Fruit fly (Drosophila melanogaster) S2 (cell line): Measurements from ENCODE around the gene CG6878.

ENCODE experiments used
- CG8478 ChIP-seq: fragments of >200 bp; optimal IDR thresholded peaks from 2 replicates; lab custom pipeline; 2018
- CTCF ChIP-seq, 2 experiments: fragments of >200 bp; optimal IDR thresholded peaks; 2 replicates each; lab custom pipeline; 2018

CG6878 gene

dm6 chr3L:15142004-15142890, 19.4 kb upstream of the CG6878 start, which contains the start of gene Pdi:
Gene Pdi, minus strand, starts transcription at chr3L:15142840.
- no peak for TF ChIP-seq CG8478
- TF ChIP-seq CTCF (optimal IDR thresholded peaks at IDR 0.05; lab: Kevin White, UChicago) = peak; percentile 87 to 94

DNA sequence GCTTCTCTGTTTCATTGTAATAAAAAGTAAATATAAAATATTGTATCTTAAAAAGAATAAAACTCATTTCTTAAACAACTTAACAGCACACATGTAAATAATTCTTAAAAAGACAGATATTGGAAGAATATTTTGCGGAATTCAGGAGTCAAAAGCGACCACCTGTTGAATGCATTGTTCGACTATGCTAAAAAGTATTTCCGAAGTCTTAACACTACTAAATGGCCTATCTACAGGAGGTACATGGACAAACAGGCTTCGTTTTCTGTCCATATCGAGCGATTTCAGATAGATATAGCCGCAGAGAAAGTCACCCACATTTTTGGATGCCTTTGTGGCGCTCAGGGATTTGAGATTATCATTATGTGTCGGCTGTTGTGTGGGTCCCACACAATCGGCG, 18.5 kb upstream of the CG6878 start:
- TF ChIP-seq CTCF (optimal IDR thresholded peaks at IDR 0.05; lab: Kevin White, UChicago) = no peak
- no peak for TF ChIP-seq CG8478

DNA sequence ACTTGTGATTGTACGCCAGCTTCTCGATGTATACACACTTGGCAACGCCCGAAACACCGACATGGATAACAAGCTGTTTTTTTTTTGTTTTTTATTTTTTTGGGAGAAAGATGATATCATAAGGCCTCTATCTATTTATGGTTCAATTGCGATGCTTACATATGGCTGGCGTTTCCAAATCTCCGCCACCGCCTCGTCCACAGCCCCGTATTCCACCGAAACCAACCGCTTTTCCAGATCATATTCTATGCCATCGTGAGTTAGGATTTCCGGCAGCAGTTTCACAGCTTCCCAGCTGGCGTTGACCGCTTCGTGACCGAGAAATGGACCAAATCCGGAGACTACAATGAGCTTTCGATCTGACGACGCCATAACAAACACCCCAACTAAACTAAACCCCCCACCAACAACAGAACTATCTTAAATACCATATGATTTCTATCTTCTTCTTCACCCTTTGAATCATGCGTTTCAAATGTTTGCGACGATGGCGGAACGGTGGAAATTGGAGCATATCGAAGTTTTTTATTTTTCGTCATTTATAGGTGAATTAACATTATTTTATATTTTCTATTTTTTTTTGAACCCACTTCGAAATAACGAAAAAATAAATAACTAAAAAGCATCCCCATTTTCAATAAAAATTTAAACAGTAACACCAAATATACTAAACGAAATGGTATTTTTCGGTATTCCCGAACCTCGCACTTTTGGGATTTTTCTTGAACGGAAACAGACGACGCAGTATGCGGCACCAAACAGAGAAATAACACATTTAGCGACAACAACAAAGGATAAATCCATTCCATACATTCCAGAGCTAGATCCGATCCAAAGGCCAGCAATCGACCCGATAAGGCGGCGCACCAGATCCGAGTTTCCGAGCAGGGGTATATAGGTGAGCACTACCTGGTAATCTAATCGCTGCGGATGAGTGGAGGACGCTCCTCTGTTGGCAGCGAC, 17.7 kb upstream of the CG6878 start, which contains the start of the genes CG32147 and Pex3:
CG32147 (minus strand) TSS at position 422 of the 963 bp plus-strand sequence.
Pex3 (plus strand) TSS at position 718 of the 963 bp plus-strand sequence.
- TF ChIP-seq CG8478 (no peak), CTCF (optimal IDR thresholded peaks at IDR 0.05; lab: Kevin White, UChicago) (peak in 1 of 2 experiments; percentile 20)

DNA sequence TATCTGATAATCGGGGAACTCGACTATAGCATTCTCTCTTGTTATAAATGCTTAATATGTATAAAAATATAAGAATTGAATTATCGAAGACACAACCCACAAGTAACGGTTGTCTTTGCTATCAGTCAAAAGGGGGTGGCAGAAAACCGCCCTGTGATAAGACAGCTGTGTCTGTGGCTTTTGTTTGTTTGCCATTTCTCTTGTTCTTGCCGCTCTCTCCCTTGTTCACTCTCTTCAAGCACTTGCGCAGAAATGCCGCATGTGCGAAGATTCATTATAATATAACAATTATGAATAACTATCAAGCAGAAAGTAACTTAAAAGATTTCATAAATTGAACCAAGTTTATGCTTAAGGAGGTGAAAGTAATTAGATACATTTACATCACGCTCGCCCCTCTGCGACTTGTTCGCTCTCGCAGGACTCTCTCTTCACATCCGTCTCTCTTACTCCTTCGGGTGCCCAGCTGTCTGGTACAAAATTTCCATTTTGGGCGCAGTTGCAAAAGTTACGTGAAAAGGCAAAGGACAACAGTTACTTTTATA, 14.9 kb upstream of the CG6878 start, which contains the start of gene FucTA:
FucTA (plus strand) TSS at position 495 of the 545 bp plus-strand sequence.
- no peak for TF ChIP-seq CG8478
- TF ChIP-seq CTCF (optimal IDR thresholded peaks at IDR 0.05; lab: Kevin White, UChicago) = no peak

dm6 chr3L:15150028-15150427, 11.6 kb upstream of the CG6878 start:
- no peak for TF ChIP-seq CG8478
- TF ChIP-seq CTCF (optimal IDR thresholded peaks at IDR 0.05; lab: Kevin White, UChicago) = no peak

DNA sequence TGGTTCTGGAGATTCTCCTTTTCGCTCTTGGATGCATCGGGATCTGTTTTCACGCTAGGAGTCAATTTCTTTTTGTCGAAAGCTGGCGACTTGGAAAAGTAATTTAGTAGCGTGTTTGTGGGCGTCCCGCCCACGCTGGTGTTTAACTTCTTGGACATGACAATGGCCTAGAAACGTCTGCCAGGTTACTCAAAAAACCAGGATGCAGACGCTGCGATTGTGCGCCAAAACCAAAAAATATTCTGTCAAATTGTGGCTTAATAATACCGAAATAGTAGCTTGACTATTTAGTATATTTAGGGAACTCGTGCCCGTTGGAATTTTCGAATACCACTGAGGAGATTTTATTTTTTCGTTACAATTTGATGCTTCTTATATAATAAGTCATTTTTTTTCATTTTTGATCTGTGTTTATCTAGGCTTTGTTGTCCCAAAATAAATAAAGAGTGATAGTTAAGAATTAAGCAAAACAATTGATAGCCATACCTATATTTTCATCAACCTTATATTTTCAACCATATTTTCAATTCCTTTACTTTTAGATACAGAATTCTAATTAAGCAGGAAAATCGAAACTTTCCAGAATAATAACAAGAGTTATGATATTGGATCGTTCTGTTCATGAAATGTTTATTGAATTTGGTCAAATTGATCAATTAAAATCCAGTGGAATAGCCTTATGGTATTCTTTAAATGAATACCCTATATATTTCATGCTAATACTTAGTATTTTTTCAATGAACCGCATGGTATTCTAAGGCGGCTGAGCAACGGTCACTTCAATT, 3.1 kb upstream of the CG6878 start, which contains the start of the genes Msh6 and Prp31:
Msh6 (minus strand) TSS at position 233 of the 785 bp plus-strand sequence.
Prp31 (plus strand) TSS at position 771 of the 785 bp plus-strand sequence.
- TF ChIP-seq CG8478 = no peak
- TF ChIP-seq CTCF (optimal IDR thresholded peaks at IDR 0.05; lab: Kevin White, UChicago) = no peak

DNA sequence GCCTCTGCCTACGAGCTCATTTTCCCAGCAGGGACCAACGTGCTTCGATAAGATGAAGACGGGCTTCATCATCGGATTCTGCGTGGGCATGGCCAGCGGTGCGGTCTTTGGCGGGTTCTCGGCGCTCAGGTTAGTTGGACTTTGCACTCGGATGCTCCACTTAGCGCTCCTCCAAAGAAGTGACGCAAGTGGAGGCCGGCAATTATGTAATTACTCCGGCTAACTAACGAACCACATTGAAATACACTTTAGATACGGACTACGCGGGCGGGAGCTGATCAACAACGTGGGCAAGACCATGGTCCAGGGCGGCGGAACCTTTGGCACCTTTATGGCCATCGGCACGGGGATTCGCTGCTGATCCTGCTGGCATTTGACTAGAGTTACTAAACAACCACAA, 388 bp downstream of the CG6878 start:
- TF ChIP-seq CTCF (optimal IDR thresholded peaks at IDR 0.05; lab: Kevin White, UChicago) = no peak
- TF ChIP-seq CG8478 = no peak

- TF ChIP-seq CTCF (optimal IDR thresholded peaks at IDR 0.05; lab: Kevin White, UChicago) = no peak
- no peak for TF ChIP-seq CG8478
Observed at dm6 chr3L:15162988-15163387, 1.4 kb downstream of the CG6878 start.

DNA sequence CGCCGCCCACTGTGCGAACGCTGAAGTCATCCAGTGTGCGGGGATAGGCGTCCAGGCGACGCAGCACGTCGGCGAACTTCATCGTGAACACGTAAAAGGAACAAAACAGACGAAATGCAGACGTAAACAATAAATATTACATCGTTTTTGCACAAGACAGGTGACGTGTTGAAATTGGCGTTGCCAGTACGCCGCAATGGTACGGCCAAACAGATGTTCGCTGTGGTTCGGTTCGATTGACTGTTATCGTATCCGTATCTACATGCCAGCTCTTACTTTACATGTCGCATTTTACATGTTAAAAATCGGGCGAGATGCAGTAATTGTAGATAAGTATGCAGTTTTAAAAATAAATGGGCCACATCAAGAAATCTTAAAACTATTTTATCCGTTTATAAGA, 1.8 kb downstream of the CG6878 start, which contains the start of gene CG7011:
CG7011 (minus strand) TSS at position 215 of the 400 bp plus-strand sequence.
- peak; percentile 67 to 71 for TF ChIP-seq CTCF (optimal IDR thresholded peaks at IDR 0.05; lab: Kevin White, UChicago)
- no peak for TF ChIP-seq CG8478

DNA sequence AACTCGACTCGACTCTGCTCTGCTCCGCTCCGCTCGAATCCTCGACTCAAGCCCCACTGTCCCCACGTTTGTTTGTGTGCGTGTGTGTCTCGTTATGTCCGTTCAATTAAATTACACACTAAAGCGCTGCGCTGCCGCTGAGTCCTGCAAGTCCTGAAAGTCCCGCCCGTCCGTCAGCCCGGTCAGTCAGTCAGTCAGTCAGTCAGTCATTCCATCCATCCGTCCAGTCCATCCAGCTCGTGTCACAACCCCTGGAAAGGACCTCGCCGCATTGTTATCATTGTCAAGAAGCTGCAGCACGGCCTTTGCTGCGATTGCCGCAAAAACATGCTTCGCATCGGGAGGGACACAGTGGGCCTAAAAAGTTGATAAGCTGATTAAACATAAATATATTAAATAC, 7.4 kb downstream of the CG6878 start:
- TF ChIP-seq CG8478 (no peak), CTCF (optimal IDR thresholded peaks at IDR 0.05; lab: Kevin White, UChicago) (no peak)

dm6 chr3L:15169795-15170194, 8.2 kb downstream of the CG6878 start:
- TF ChIP-seq CTCF (optimal IDR thresholded peaks at IDR 0.05; lab: Kevin White, UChicago) = no peak
- no peak for TF ChIP-seq CG8478

dm6 chr3L:15171769-15172403, 10.3 kb downstream of the CG6878 start:
- TF ChIP-seq CG8478 = no peak
- TF ChIP-seq CTCF (optimal IDR thresholded peaks at IDR 0.05; lab: Kevin White, UChicago) = no peak

DNA sequence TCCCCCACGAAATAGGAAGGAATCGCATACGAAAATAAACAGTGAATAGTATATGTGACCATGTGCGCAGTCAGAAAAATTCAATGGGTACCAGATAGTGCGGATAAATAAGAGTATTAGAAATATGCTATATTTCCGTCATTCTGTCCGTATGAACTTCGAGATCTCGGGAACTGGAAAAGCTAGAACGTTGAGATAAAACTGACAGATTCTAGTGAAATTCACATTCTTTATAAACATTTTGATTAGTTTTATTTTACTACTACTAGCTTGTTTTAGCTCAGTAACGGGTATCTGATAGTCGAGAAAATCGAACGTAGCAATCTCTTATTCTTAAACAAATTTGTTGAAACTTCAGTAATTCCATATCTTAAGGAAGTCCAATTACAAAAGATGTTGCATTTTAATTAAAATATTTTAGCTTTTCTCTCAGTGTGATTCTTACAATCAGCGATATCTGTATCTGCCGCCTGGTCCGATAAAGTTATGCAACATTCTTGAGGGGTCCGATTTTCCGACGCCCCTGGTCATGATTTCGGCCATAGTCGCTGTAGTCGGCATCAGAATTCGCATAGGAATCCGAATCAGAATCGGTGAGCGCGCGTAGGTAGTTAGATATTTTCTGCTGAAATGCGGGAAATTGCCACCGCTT, 10.9 kb downstream of the CG6878 start:
- TF ChIP-seq CTCF (optimal IDR thresholded peaks at IDR 0.05; lab: Kevin White, UChicago) (no peak), CG8478 (no peak)
